Fruit fly (Drosophila melanogaster): ENCODE results near the gene ND-ACP.
A peak's percentile ranks its signal among the peaks of the same experiment; 100 is the strongest.

ND-ACP gene

DNA sequence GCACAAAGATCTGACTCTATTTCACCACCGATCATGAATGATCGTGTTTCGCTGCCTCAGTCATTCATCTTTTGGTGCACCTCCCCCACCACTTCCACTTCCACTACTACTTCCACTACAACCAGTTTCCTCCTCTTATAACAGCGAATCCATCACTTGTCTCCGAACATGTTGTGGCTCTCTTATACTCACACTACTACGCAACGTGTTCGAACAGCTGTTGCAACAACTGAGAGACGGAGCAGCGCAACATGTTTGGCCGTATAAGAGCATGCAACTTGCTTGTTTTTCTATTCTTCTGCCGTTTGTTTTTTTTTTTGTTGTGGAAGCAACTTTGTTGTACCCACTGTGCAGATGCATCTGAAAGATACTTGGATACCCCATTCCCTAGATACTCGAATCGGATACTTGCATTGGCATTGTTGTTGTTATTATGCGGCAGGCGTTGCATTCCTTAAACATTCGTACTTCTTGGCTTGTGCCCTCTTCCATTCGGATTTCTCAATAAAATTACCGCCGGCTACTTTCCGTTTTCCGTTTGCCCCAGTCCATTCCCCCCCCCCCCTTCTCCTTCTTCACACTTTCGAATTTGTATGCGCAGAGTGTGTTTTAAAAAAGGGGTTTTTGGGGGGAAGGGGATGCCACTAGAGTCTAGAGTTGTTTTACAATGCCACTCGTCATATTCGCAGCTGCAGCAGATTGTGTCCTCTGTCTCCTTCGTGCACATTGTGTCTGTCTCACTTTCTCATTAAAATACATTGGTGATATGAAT is 37.3 kb downstream of the ND-ACP start (continued):
- TF ChIP-seq Atf3 (GFP tag; optimal IDR thresholded peaks at IDR 0.05), result no peak
- TF ChIP-seq CG4707 (GFP tag; optimal IDR thresholded peaks at IDR 0.05), result peak; percentile 79
- TF ChIP-seq tna (GFP tag; IDR thresholded peaks at IDR 0.05; ENCODE audit: partially characterized antibody), result no peak
- no peak for TF ChIP-seq CG12219 (GFP tag; optimal IDR thresholded peaks at IDR 0.05)
- peak; percentile 52 for TF ChIP-seq nom (GFP tag; optimal IDR thresholded peaks at IDR 0.05)
- TF ChIP-seq sna (GFP tag; IDR thresholded peaks at IDR 0.05; ENCODE audit: partially characterized antibody), result peak; percentile 55
- TF ChIP-seq MBD-R2 (GFP tag; IDR thresholded peaks at IDR 0.05), result no peak
- no peak for TF ChIP-seq Taf1 (GFP tag; IDR thresholded peaks at IDR 0.05)
- peak; percentile 63 to 65 for TF ChIP-seq Trl (optimal IDR thresholded peaks at IDR 0.05)
- no peak for TF ChIP-seq Trl (GFP tag; optimal IDR thresholded peaks at IDR 0.05)
- TF ChIP-seq CG7928 (GFP tag; optimal IDR thresholded peaks at IDR 0.05), result no peak
- TF ChIP-seq bigmax (GFP tag; optimal IDR thresholded peaks at IDR 0.05), result no peak
- TF ChIP-seq CG4328 (GFP tag; optimal IDR thresholded peaks at IDR 0.05), result no peak
- no peak for TF ChIP-seq CG12659 (GFP tag; optimal IDR thresholded peaks at IDR 0.05)
- no peak for TF ChIP-seq ase (GFP tag; IDR thresholded peaks at IDR 0.05)
- no peak for TF ChIP-seq CG34422 (GFP tag; IDR thresholded peaks at IDR 0.05)
- no peak for TF ChIP-seq gce (GFP tag; IDR thresholded peaks at IDR 0.05)
- TF ChIP-seq exex (tag; optimal IDR thresholded peaks at IDR 0.05), result no peak
- no peak for TF ChIP-seq bbx (GFP tag; IDR thresholded peaks at IDR 0.05; ENCODE audit: partially characterized antibody)
- TF ChIP-seq fd64A (GFP tag; optimal IDR thresholded peaks at IDR 0.05), result no peak
- peak; percentile 34; the same call in 1 of the 2 replicates for TF ChIP-seq vvl (GFP tag; IDR thresholded peaks at IDR 0.05)
- TF ChIP-seq CG6791 (GFP tag; IDR thresholded peaks at IDR 0.05; ENCODE audit: partially characterized antibody), result no peak

DNA sequence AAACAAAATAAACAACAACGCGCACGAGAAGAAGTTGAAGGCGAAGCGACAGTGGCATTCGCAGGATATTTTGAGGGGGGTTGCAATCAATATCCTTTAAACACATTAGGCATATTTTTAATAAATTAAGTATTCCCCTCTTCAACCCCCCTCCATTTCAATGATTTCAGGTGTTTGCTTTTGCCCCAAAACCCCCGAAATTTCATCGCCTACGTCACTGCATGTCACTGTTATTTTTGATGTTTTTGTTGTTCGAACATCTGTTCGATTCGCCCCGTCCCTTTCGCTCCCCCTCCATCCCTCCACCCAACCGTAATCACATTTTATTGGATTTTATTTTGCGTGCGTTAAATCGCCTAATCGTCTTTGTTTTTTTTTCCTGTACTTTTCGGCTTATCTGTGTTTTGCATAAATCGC is 38.5 kb downstream of the ND-ACP start:
- TF ChIP-seq kni (GFP tag; optimal IDR thresholded peaks at IDR 0.05) (no peak), NFAT (GFP tag; IDR thresholded peaks at IDR 0.05) (peak; percentile 65), so (GFP tag; IDR thresholded peaks at IDR 0.05) (peak; percentile 84), TFAM (GFP tag; optimal IDR thresholded peaks at IDR 0.05) (peak; percentile 18), CG7556 (GFP tag; optimal IDR thresholded peaks at IDR 0.05) (peak; percentile 78), Meics (GFP tag; optimal IDR thresholded peaks at IDR 0.05) (peak; percentile 80), CG4328 (GFP tag; optimal IDR thresholded peaks at IDR 0.05) (no peak), CG17802 (tag; optimal IDR thresholded peaks at IDR 0.05) (peak; percentile 46), CG8944 (GFP tag; optimal IDR thresholded peaks at IDR 0.05) (peak; percentile 70), CG11723 (GFP tag; optimal IDR thresholded peaks at IDR 0.05) (peak; percentile 33), HLH3B (GFP tag; IDR thresholded peaks at IDR 0.05) (peak; percentile 84), bigmax (GFP tag; optimal IDR thresholded peaks at IDR 0.05) (no peak), CG13624 (GFP tag; optimal IDR thresholded peaks at IDR 0.05) (peak; percentile 91), Dref (GFP tag; IDR thresholded peaks at IDR 0.05) (0 out of 2 replicates have a peak, but pooled peaks have one; percentile 27), CG9876 (GFP tag; optimal IDR thresholded peaks at IDR 0.05) (peak; percentile 63), Dfd (GFP tag; optimal IDR thresholded peaks at IDR 0.05) (no peak), Hey (tag; optimal IDR thresholded peaks at IDR 0.05) (no peak), salm (tag; optimal IDR thresholded peaks at IDR 0.05) (peak; percentile 12), bbx (GFP tag; IDR thresholded peaks at IDR 0.05; ENCODE audit: partially characterized antibody) (no peak), CG6272 (GFP tag; IDR thresholded peaks at IDR 0.05) (peak; percentile 77), tio (GFP tag; optimal IDR thresholded peaks at IDR 0.05) (peak; percentile 54), dm (GFP tag; optimal IDR thresholded peaks at IDR 0.05) (peak; percentile 49), CG9797 (GFP tag; optimal IDR thresholded peaks at IDR 0.05) (no peak), ash1 (GFP tag; optimal IDR thresholded peaks at IDR 0.05) (no peak), knrl (GFP tag; IDR thresholded peaks at IDR 0.05; ENCODE audit: partially characterized antibody) (no peak), CG32532 (GFP tag; IDR thresholded peaks at IDR 0.05) (peak; percentile 90), CG43689 (GFP tag; IDR thresholded peaks at IDR 0.05) (peak; percentile 53; the same call in 1 of the 2 replicates), CG2875 (GFP tag; optimal IDR thresholded peaks at IDR 0.05) (peak; percentile 48), CG14965 (GFP tag; optimal IDR thresholded peaks at IDR 0.05; ENCODE audit: borderline replicate concordance) (peak; percentile 38), sens-2 (GFP tag; IDR thresholded peaks at IDR 0.05) (peak; percentile 57)
